Worm (Caenorhabditis elegans): Measurements from ENCODE around the gene soap-1.

DNA sequence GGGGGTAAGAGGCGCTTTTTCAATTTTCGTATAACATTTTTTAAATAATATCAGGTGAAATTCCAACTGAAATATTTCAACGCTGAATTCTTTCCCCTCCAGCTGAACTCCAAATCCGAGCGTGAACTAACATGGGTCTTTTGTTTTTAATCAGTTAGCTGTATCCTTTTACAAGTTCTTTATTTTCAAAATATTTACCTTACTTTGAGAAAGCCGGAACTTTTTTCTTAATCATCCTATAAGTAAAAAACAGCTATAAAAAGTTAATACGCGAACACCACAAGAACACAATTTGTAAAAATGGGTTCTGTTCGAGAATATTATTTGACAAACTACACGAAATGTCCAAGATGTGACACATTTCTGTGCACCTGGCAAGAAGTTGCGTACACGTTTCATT is 50.5 kb downstream of the soap-1 start, which contains the start of gene srh-83:
- TF ChIP-seq B0310.2 (tag; optimal IDR thresholded peaks at IDR 0.05) (no peak), tbx-11 (GFP tag; IDR thresholded peaks at IDR 0.05) (no peak), ama-1 (optimal IDR thresholded peaks at IDR 0.05) (no peak), hmg-4 (GFP tag; optimal IDR thresholded peaks at IDR 0.05) (no peak), sea-1 (GFP tag; conservative IDR thresholded peaks at IDR 0.05) (no peak), F13C5.2 (tag; optimal IDR thresholded peaks at IDR 0.05) (no peak), aly-1 (tag; optimal IDR thresholded peaks at IDR 0.05) (no peak), scrt-1 (GFP tag; IDR thresholded peaks at IDR 0.05) (no peak), ets-7 (tag; optimal IDR thresholded peaks at IDR 0.05) (no peak), ceh-13 (GFP tag; optimal IDR thresholded peaks at IDR 0.05) (no peak), flt-1 (GFP tag; IDR thresholded peaks at IDR 0.05) (no peak)

Measured in whole organism, early embryonic.